Comparison of ENCODE assay signal across 6 fruit fly cellular contexts in the genomic region with DNA sequence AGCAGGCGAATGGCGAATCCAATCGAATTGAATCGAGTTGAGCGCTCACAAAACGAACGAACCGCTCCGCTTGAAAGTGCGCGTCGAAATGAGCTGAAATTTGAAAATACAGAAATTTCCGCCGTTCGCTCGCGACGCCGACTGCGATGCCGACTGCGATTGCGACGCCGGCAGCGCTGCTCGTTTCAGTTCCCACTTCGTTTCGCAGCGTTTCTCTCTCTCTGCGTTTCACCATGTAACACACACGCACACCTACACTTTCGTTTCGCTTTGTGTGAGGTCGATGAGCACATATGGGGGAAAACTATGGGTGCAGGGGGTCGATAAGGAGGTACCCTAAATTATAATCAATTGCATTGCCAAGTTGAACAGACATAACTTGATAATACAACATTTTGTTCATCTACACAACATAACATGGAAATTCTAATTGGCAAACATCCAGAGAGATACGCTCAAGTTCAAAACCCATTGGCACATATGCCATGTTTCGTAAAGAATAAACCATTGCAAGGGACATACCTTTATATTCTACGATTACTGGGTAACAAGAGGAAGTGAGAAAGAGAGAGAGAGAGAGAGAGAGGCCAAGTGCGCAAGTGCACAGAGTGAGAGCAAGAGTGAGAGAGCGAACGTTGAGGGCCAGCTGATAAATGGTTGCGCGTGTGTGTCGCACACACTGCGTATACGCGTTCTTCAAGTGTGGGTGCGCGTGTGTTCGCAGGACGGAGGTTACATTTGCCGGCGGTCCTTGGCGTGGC.
TF ChIP-seq lines count a peak whose summit lies in the region.

No protein-coding gene starts in this region.

- peak; percentile 23 for TF ChIP-seq CTCF in whole organism, embryonic (GFP tag; optimal IDR thresholded peaks at IDR 0.05; lab: Kevin White, UChicago)

TF ChIP-seq in whole organism, 6 proteins besides CTCF, POLR2A, EP300 and RAD21:
- TF ChIP-seq Dll (optimal IDR thresholded peaks at IDR 0.05; lab: Kevin White, UChicago), result peak; percentile 89
- TF ChIP-seq CG8478 (optimal IDR thresholded peaks at IDR 0.05; lab: Kevin White, UChicago), result no peak
- TF ChIP-seq psq (optimal IDR thresholded peaks at IDR 0.05; lab: Kevin White, UChicago), result no peak
- peak; percentile 97 for TF ChIP-seq pan (optimal IDR thresholded peaks at IDR 0.05; lab: Kevin White, UChicago)
- TF ChIP-seq usp (GFP tag; optimal IDR thresholded peaks at IDR 0.05; lab: Kevin White, UChicago), result no peak
- peak; percentile 80 to 85 for TF ChIP-seq EcR (GFP tag; optimal IDR thresholded peaks at IDR 0.05; lab: Kevin White, UChicago)

TF ChIP-seq in whole organism, adult, 20 proteins besides CTCF, POLR2A, EP300 and RAD21 (continues in another document):
- TF ChIP-seq pad (GFP tag; optimal IDR thresholded peaks at IDR 0.05; lab: Kevin White, UChicago) (peak; percentile 84), CG14711 (tag; optimal IDR thresholded peaks at IDR 0.05; lab: Kevin White, UChicago) (peak; percentile 87), cnc (optimal IDR thresholded peaks at IDR 0.05; lab: Kevin White, UChicago) (no peak), CG7101 (tag; optimal IDR thresholded peaks at IDR 0.05; lab: Kevin White, UChicago) (peak; percentile 92), kay (GFP tag; lab: Kevin White, UChicago; ENCODE audit: borderline replicate concordance) (no peak), CG33017 (tag; optimal IDR thresholded peaks at IDR 0.05; lab: Kevin White, UChicago) (peak; percentile 91), Mnt (GFP tag; optimal IDR thresholded peaks at IDR 0.05; lab: Kevin White, UChicago) (peak; percentile 87), CG5204 (GFP tag; optimal IDR thresholded peaks at IDR 0.05; lab: Kevin White, UChicago) (peak; percentile 91), Hr96 (GFP tag; optimal IDR thresholded peaks at IDR 0.05; lab: Kevin White, UChicago) (peak; percentile 95), bab1 (GFP tag; optimal IDR thresholded peaks at IDR 0.05; lab: Kevin White, UChicago) (peak; percentile 93), Crg-1 (GFP tag; optimal IDR thresholded peaks at IDR 0.05; lab: Kevin White, UChicago) (peak; percentile 73), CG1620 (GFP tag; optimal IDR thresholded peaks at IDR 0.05; lab: Kevin White, UChicago) (peak; percentile 78), cic (GFP tag; optimal IDR thresholded peaks at IDR 0.05; lab: Kevin White, UChicago) (peak; percentile 94), CG12768 (GFP tag; optimal IDR thresholded peaks at IDR 0.05; lab: Kevin White, UChicago) (peak; percentile 95), ovo (GFP tag; optimal IDR thresholded peaks at IDR 0.05; lab: Kevin White, UChicago) (peak; percentile 19)

TF ChIP-seq in whole organism, embryonic, 481 proteins besides CTCF, POLR2A, EP300 and RAD21 (continues in another document):
- 0 out of 4 replicates have a peak, but pooled peaks have one; percentile 9 for TF ChIP-seq Dll (GFP tag; IDR thresholded peaks at IDR 0.05; lab: Robert Waterston, UW; ENCODE audit: partially characterized antibody)
- TF ChIP-seq CG14050 (GFP tag; IDR thresholded peaks at IDR 0.05; lab: Robert Waterston, UW), result peak; percentile 82
- TF ChIP-seq E2f2 (GFP tag; IDR thresholded peaks at IDR 0.05; lab: Robert Waterston, UW), result peak; percentile 73
- no peak; the same call in 1 of the 3 replicates for TF ChIP-seq CG11560 (tag; IDR thresholded peaks at IDR 0.05; lab: Robert Waterston, UW)
- TF ChIP-seq repo (GFP tag; optimal IDR thresholded peaks at IDR 0.05; lab: Kevin White, UChicago), result peak; percentile 92
- TF ChIP-seq Bteb2 (GFP tag; optimal IDR thresholded peaks at IDR 0.05; lab: Kevin White, UChicago), result peak; percentile 92
- peak; percentile 59 for TF ChIP-seq MESR4 (GFP tag; optimal IDR thresholded peaks at IDR 0.05; lab: Kevin White, UChicago)
- peak; percentile 95 for TF ChIP-seq CG10209 (GFP tag; optimal IDR thresholded peaks at IDR 0.05; lab: Kevin White, UChicago)
- TF ChIP-seq Sry-δ (GFP tag; optimal IDR thresholded peaks at IDR 0.05; lab: Kevin White, UChicago), result peak; percentile 63
- peak; percentile 80 for TF ChIP-seq klu (GFP tag; IDR thresholded peaks at IDR 0.05; lab: Robert Waterston, UW)
- TF ChIP-seq cwo (GFP tag; optimal IDR thresholded peaks at IDR 0.05; lab: Kevin White, UChicago), result peak; percentile 94
- peak; percentile 21 for TF ChIP-seq CG9797 (GFP tag; optimal IDR thresholded peaks at IDR 0.05; lab: Kevin White, UChicago)
- TF ChIP-seq wor (GFP tag; IDR thresholded peaks at IDR 0.05; lab: Robert Waterston, UW), result peak; percentile 82
- peak; percentile 87 for TF ChIP-seq CG12299 (tag; optimal IDR thresholded peaks at IDR 0.05; lab: Kevin White, UChicago)
- peak; percentile 92 for TF ChIP-seq CG13624 (GFP tag; optimal IDR thresholded peaks at IDR 0.05; lab: Kevin White, UChicago)

TF ChIP-seq in whole organism, prepupa, 60 proteins besides CTCF, POLR2A, EP300 and RAD21 (continues in another document):
- peak; percentile 99 for TF ChIP-seq svp (GFP tag; lab: Kevin White, UChicago)
- peak; percentile 73 for TF ChIP-seq Eip93F (GFP tag; optimal IDR thresholded peaks at IDR 0.05; lab: Kevin White, UChicago)
- peak; percentile 95 for TF ChIP-seq CG10631 (GFP tag; optimal IDR thresholded peaks at IDR 0.05; lab: Kevin White, UChicago)
- TF ChIP-seq vri (GFP tag; optimal IDR thresholded peaks at IDR 0.05; lab: Kevin White, UChicago), result peak; percentile 97
- TF ChIP-seq salr (GFP tag; optimal IDR thresholded peaks at IDR 0.05; lab: Kevin White, UChicago), result peak; percentile 91 to 96
- peak; percentile 92 for TF ChIP-seq CG6163 (GFP tag; IDR thresholded peaks at IDR 0.05; lab: Robert Waterston, UW)
- peak; percentile 88 for TF ChIP-seq CG6808 (GFP tag; optimal IDR thresholded peaks at IDR 0.05; lab: Kevin White, UChicago)
- TF ChIP-seq pdm3 (GFP tag; optimal IDR thresholded peaks at IDR 0.05; lab: Kevin White, UChicago), result peak; percentile 97
- peak; percentile 96 for TF ChIP-seq CG11902 (GFP tag; optimal IDR thresholded peaks at IDR 0.05; lab: Kevin White, UChicago)
- TF ChIP-seq CG6276 (GFP tag; optimal IDR thresholded peaks at IDR 0.05; lab: Kevin White, UChicago), result peak; percentile 85
- peak; percentile 88 for TF ChIP-seq CG11294 (GFP tag; IDR thresholded peaks at IDR 0.05; lab: Robert Waterston, UW)
- peak; percentile 95 for TF ChIP-seq CG8632 (GFP tag; optimal IDR thresholded peaks at IDR 0.05; lab: Kevin White, UChicago)
- peak; percentile 91 for TF ChIP-seq dsx (GFP tag; optimal IDR thresholded peaks at IDR 0.05; lab: Kevin White, UChicago; ENCODE audit: poor library complexity, severe bottlenecking)
- TF ChIP-seq Lpt (GFP tag; optimal IDR thresholded peaks at IDR 0.05; lab: Kevin White, UChicago), result peak; percentile 95
- peak; percentile 95 for TF ChIP-seq Sox15 (GFP tag; optimal IDR thresholded peaks at IDR 0.05; lab: Kevin White, UChicago)
- peak; percentile 97 for TF ChIP-seq cyc (GFP tag; optimal IDR thresholded peaks at IDR 0.05; lab: Kevin White, UChicago)

TF ChIP-seq in whole organism, pupa, 21 proteins besides CTCF, POLR2A, EP300 and RAD21 (continues in another document):
- TF ChIP-seq CG15710 (tag; optimal IDR thresholded peaks at IDR 0.05; lab: Kevin White, UChicago) (peak; percentile 93), Pif1B (GFP tag; optimal IDR thresholded peaks at IDR 0.05; lab: Kevin White, UChicago) (peak; percentile 95), D1 (tag; optimal IDR thresholded peaks at IDR 0.05; lab: Kevin White, UChicago) (peak; percentile 86), fd96Ca (GFP tag; IDR thresholded peaks at IDR 0.05; lab: Robert Waterston, UW) (peak; percentile 95), Snoo (tag; optimal IDR thresholded peaks at IDR 0.05; lab: Kevin White, UChicago) (peak; percentile 96), CG32121 (GFP tag; IDR thresholded peaks at IDR 0.05; lab: Robert Waterston, UW) (peak; percentile 91), CG8159 (tag; optimal IDR thresholded peaks at IDR 0.05; lab: Kevin White, UChicago) (peak; percentile 94), rn (GFP tag; IDR thresholded peaks at IDR 0.05; lab: Robert Waterston, UW) (peak; percentile 87), Ets98B (GFP tag; IDR thresholded peaks at IDR 0.05; lab: Robert Waterston, UW) (peak; percentile 87), EcR (GFP tag; optimal IDR thresholded peaks at IDR 0.05; lab: Kevin White, UChicago) (peak; percentile 99), Pif1A (GFP tag; optimal IDR thresholded peaks at IDR 0.05; lab: Kevin White, UChicago) (peak; percentile 97), CG10348 (GFP tag; IDR thresholded peaks at IDR 0.05; lab: Robert Waterston, UW) (peak; percentile 79), CG13204 (GFP tag; optimal IDR thresholded peaks at IDR 0.05; lab: Kevin White, UChicago) (peak; percentile 64), CG4496 (GFP tag; IDR thresholded peaks at IDR 0.05; lab: Robert Waterston, UW) (peak; percentile 89; the same call in 2 of the 3 replicates), CG14655 (GFP tag; optimal IDR thresholded peaks at IDR 0.05; lab: Kevin White, UChicago) (peak; percentile 95), CG17806 (tag; optimal IDR thresholded peaks at IDR 0.05; lab: Kevin White, UChicago) (peak; percentile 91), CG9948 (tag; optimal IDR thresholded peaks at IDR 0.05; lab: Kevin White, UChicago) (peak; percentile 93)

TF ChIP-seq in whole organism, wandering third instar larva, 38 proteins besides CTCF, POLR2A, EP300 and RAD21 (continues in another document):
- TF ChIP-seq GATAd (GFP tag; optimal IDR thresholded peaks at IDR 0.05; lab: Kevin White, UChicago), result no peak
- peak; percentile 68 for TF ChIP-seq CG9705 (GFP tag; optimal IDR thresholded peaks at IDR 0.05; lab: Kevin White, UChicago)
- peak; percentile 96 for TF ChIP-seq rgr (GFP tag; optimal IDR thresholded peaks at IDR 0.05; lab: Kevin White, UChicago)
- peak; percentile 76 for TF ChIP-seq CG32264 (GFP tag; optimal IDR thresholded peaks at IDR 0.05; lab: Kevin White, UChicago)
- TF ChIP-seq OdsH (GFP tag; optimal IDR thresholded peaks at IDR 0.05; lab: Kevin White, UChicago), result peak; percentile 96
- peak; percentile 97 for TF ChIP-seq h (GFP tag; optimal IDR thresholded peaks at IDR 0.05; lab: Kevin White, UChicago)
- TF ChIP-seq br (GFP tag; optimal IDR thresholded peaks at IDR 0.05; lab: Kevin White, UChicago), result peak; percentile 96
- TF ChIP-seq sage (GFP tag; optimal IDR thresholded peaks at IDR 0.05; lab: Kevin White, UChicago), result peak; percentile 75
- TF ChIP-seq dsf (GFP tag; optimal IDR thresholded peaks at IDR 0.05; lab: Kevin White, UChicago; ENCODE audit: borderline replicate concordance), result peak; percentile 71
- no peak for TF ChIP-seq usp (GFP tag; optimal IDR thresholded peaks at IDR 0.05; lab: Kevin White, UChicago)
- TF ChIP-seq Abd-B (GFP tag; optimal IDR thresholded peaks at IDR 0.05; lab: Kevin White, UChicago), result no peak
- peak; percentile 93 for TF ChIP-seq psq (GFP tag; optimal IDR thresholded peaks at IDR 0.05; lab: Kevin White, UChicago)
- TF ChIP-seq tai (GFP tag; optimal IDR thresholded peaks at IDR 0.05; lab: Kevin White, UChicago), result peak; percentile 84
- TF ChIP-seq jim (GFP tag; optimal IDR thresholded peaks at IDR 0.05; lab: Kevin White, UChicago), result no peak
- peak; percentile 84 for TF ChIP-seq CrebA (GFP tag; optimal IDR thresholded peaks at IDR 0.05; lab: Kevin White, UChicago; ENCODE audit: borderline replicate concordance)
- no peak for TF ChIP-seq N (GFP tag; optimal IDR thresholded peaks at IDR 0.05; lab: Kevin White, UChicago)
- TF ChIP-seq dmrt93B (GFP tag; optimal IDR thresholded peaks at IDR 0.05; lab: Kevin White, UChicago), result peak; percentile 90
- TF ChIP-seq Myc (optimal IDR thresholded peaks at IDR 0.05; lab: Kevin White, UChicago), result no peak
